Worm (Caenorhabditis elegans) whole organism, L1 larva: ENCODE data around the gene F59G1.8.
A peak's percentile ranks its signal among the peaks of the same experiment; 100 is the strongest.

Experiments
- C04F5.9 ChIP-seq: sonication (generic microtip); optimal IDR thresholded peaks from 2 replicates; lab custom pipeline; 2016; ENCODE audit warnings: missing genetic modification characterization, missing compliant biosample characterization
- aha-1 ChIP-seq: fragments of 150-350 bp; optimal IDR thresholded peaks from 2 replicates; lab custom pipeline; 2014; ENCODE audit warnings: missing biosample characterization, missing genetic modification characterization
- aly-2 ChIP-seq: fragments of 150-350 bp; optimal IDR thresholded peaks from 2 replicates; lab custom pipeline; 2014; ENCODE audit warnings: missing biosample characterization, missing genetic modification characterization
- ama-1 ChIP-seq: fragments of 150-350 bp; optimal IDR thresholded peaks from 2 replicates; lab custom pipeline; 2014
- blmp-1 ChIP-seq: fragments of 150-350 bp; optimal IDR thresholded peaks from 2 replicates; lab custom pipeline; 2014; ENCODE audit warnings: missing biosample characterization, missing genetic modification characterization
- ceh-63 ChIP-seq: fragments of 200-800 bp; sonication (Bioruptor generic); optimal IDR thresholded peaks from 2 replicates; lab custom pipeline; 2018; ENCODE audit warnings: mild to moderate bottlenecking, missing genetic modification characterization, missing compliant biosample characterization
- ceh-8 ChIP-seq: fragments of 200-800 bp; sonication (Bioruptor generic); optimal IDR thresholded peaks from 2 replicates; lab custom pipeline; 2018; ENCODE audit warnings: mild to moderate bottlenecking, missing genetic modification characterization, moderate library complexity, missing compliant biosample characterization
- ceh-82 ChIP-seq, 3 experiments: fragments of 150-350 bp in 1 of 3; sonication (generic microtip) in 2 of 3; optimal IDR thresholded peaks; 2 replicates each; lab custom pipeline; 2014 to 2017; ENCODE audit warnings: missing biosample characterization in 3 of 3, missing genetic modification characterization in 3 of 3
- ceh-88 ChIP-seq: fragments of 200-800 bp; sonication (Bioruptor generic); IDR thresholded peaks from 2 replicates; pipeline ENCODE4 v1.3.6; 2022; ENCODE audit warnings: missing genetic modification characterization, missing compliant biosample characterization
- ces-1 ChIP-seq: fragments of 150-350 bp; optimal IDR thresholded peaks from 2 replicates; lab custom pipeline; 2014; ENCODE audit warnings: missing biosample characterization, missing genetic modification reagents, missing genetic modification characterization
- dsc-1 ChIP-seq: sonication (generic microtip); optimal IDR thresholded peaks from 2 replicates; lab custom pipeline; 2016; ENCODE audit warnings: mild to moderate bottlenecking, missing genetic modification characterization, missing compliant biosample characterization
- efl-1 ChIP-seq, 4 experiments: fragments of 150-350 bp; optimal IDR thresholded peaks in 3 of 4; peaks in 1 of 4; 1 replicate in 1 of 4; 2 replicates in 3 of 4; lab custom pipeline; 2014; ENCODE audit warnings: missing biosample characterization in 2 of 4, missing genetic modification characterization in 2 of 4, missing genetic modification reagents in 2 of 4
- elt-3 ChIP-seq, 6 experiments: fragments of 150-350 bp in 1 of 6; sonication (generic microtip); optimal IDR thresholded peaks; 2 replicates each; lab custom pipeline; 2017 to 2018; ENCODE audit warnings: missing biosample characterization in 6 of 6, missing genetic modification characterization in 6 of 6, inconsistent platforms in 1 of 6
- fkh-10 ChIP-seq: sonication (generic microtip); optimal IDR thresholded peaks from 2 replicates; lab custom pipeline; 2017; ENCODE audit warnings: missing biosample characterization, missing genetic modification reagents, missing genetic modification characterization
- fkh-4 ChIP-seq: sonication (generic microtip); optimal IDR thresholded peaks from 2 replicates; lab custom pipeline; 2016; ENCODE audit warnings: missing compliant biosample characterization, missing genetic modification characterization, borderline replicate concordance
- fkh-8 ChIP-seq: sonication (generic microtip); optimal IDR thresholded peaks from 2 replicates; lab custom pipeline; 2016; ENCODE audit warnings: mild to moderate bottlenecking, missing genetic modification characterization, missing compliant biosample characterization
- grh-1 ChIP-seq: fragments of 200-800 bp; sonication (Bioruptor generic); IDR thresholded peaks from 2 replicates; pipeline ENCODE4 v1.3.6; 2022; ENCODE audit warnings: missing genetic modification reagents, missing genetic modification characterization, missing compliant biosample characterization
- hlh-17 ChIP-seq: fragments of 200-800 bp; sonication (Bioruptor generic); optimal IDR thresholded peaks from 2 replicates; lab custom pipeline; 2018; ENCODE audit warnings: missing genetic modification characterization, mild to moderate bottlenecking, missing compliant biosample characterization, moderate library complexity, borderline replicate concordance
- hlh-4 ChIP-seq: sonication (generic microtip); optimal IDR thresholded peaks from 2 replicates; lab custom pipeline; 2016; ENCODE audit warnings: mild to moderate bottlenecking, missing genetic modification characterization, missing compliant biosample characterization
- jun-1 ChIP-seq: fragments of 150-350 bp; optimal IDR thresholded peaks from 2 replicates; lab custom pipeline; 2014; ENCODE audit warnings: missing biosample characterization, missing genetic modification reagents, missing genetic modification characterization
- lin-14 ChIP-seq: fragments of 200-800 bp; sonication (Bioruptor generic); optimal IDR thresholded peaks from 2 replicates; lab custom pipeline; 2018; ENCODE audit warnings: mild to moderate bottlenecking, missing genetic modification characterization, moderate library complexity, missing compliant biosample characterization
- lin-15B ChIP-seq: fragments of 150-350 bp; sonication (generic microtip); optimal IDR thresholded peaks from 3 replicates; lab custom pipeline; 2014; ENCODE audit warnings: missing biosample characterization, missing genetic modification characterization
- lin-35 ChIP-seq, 2 experiments: fragments of 150-350 bp; optimal IDR thresholded peaks; 2 replicates each; lab custom pipeline; 2014; ENCODE audit warnings: missing biosample characterization in 2 of 2, missing genetic modification characterization in 2 of 2, missing genetic modification reagents in 2 of 2
- lir-3 ChIP-seq: sonication (generic microtip); optimal IDR thresholded peaks from 2 replicates; lab custom pipeline; 2016; ENCODE audit warnings: mild to moderate bottlenecking, missing genetic modification characterization, moderate library complexity, missing compliant biosample characterization; ENCODE audit not compliant: poor library complexity
- lsy-2 ChIP-seq, 2 experiments: fragments of 150-350 bp; optimal IDR thresholded peaks; 2 replicates each; lab custom pipeline; 2014; ENCODE audit warnings: missing biosample characterization in 2 of 2, missing genetic modification characterization in 2 of 2
- mef-2 ChIP-seq: fragments of 150-350 bp; optimal IDR thresholded peaks from 2 replicates; lab custom pipeline; 2014; ENCODE audit warnings: missing biosample characterization, missing genetic modification characterization
- mep-1 ChIP-seq: fragments of 150-350 bp; optimal IDR thresholded peaks from 2 replicates; lab custom pipeline; 2014; ENCODE audit warnings: missing biosample characterization, missing genetic modification characterization
- nhr-19 ChIP-seq: fragments of 200-800 bp; sonication (Bioruptor generic); conservative IDR thresholded peaks from 2 replicates; pipeline ENCODE4 v1.3.6; 2022; ENCODE audit warnings: missing genetic modification characterization, missing compliant biosample characterization
- nhr-237 ChIP-seq: fragments of 150-350 bp; optimal IDR thresholded peaks from 2 replicates; lab custom pipeline; 2014; ENCODE audit warnings: missing biosample characterization, missing genetic modification characterization
- nhr-71 ChIP-seq: sonication (generic microtip); optimal IDR thresholded peaks from 2 replicates; lab custom pipeline; 2016; ENCODE audit warnings: mild to moderate bottlenecking, missing genetic modification characterization, moderate library complexity, missing compliant biosample characterization
- nhr-76 ChIP-seq: sonication (generic microtip); optimal IDR thresholded peaks from 2 replicates; lab custom pipeline; 2017; ENCODE audit warnings: missing biosample characterization, missing genetic modification characterization
- nhr-85 ChIP-seq: sonication (generic microtip); peaks from one replicate; lab custom pipeline; 2016; ENCODE audit warnings: missing genetic modification characterization, inconsistent platforms, missing compliant biosample characterization
- nhr-90 ChIP-seq: sonication (generic microtip); optimal IDR thresholded peaks from 2 replicates; lab custom pipeline; 2016; ENCODE audit warnings: mild to moderate bottlenecking, missing genetic modification characterization, missing compliant biosample characterization; ENCODE audit not compliant: poor library complexity
- pax-3 ChIP-seq: fragments of 200-800 bp; sonication (Bioruptor generic); optimal IDR thresholded peaks from 2 replicates; lab custom pipeline; 2018; ENCODE audit warnings: mild to moderate bottlenecking, missing genetic modification characterization, moderate library complexity, missing compliant biosample characterization
- skn-1 ChIP-seq: fragments of 150-350 bp; optimal IDR thresholded peaks from 2 replicates; lab custom pipeline; 2014; ENCODE audit warnings: missing biosample characterization, missing genetic modification characterization
- sox-4 ChIP-seq: sonication (generic microtip); optimal IDR thresholded peaks from 2 replicates; lab custom pipeline; 2016; ENCODE audit warnings: missing genetic modification characterization, missing compliant biosample characterization
- sptf-1 ChIP-seq: fragments of 150-350 bp; optimal IDR thresholded peaks from 2 replicates; lab custom pipeline; 2014; ENCODE audit warnings: missing biosample characterization, missing genetic modification characterization
- sup-37 ChIP-seq: fragments of 200-800 bp; sonication (Bioruptor generic); optimal IDR thresholded peaks from 2 replicates; lab custom pipeline; 2018; ENCODE audit warnings: mild to moderate bottlenecking, missing genetic modification characterization, missing compliant biosample characterization
- tbx-2 ChIP-seq: sonication (generic microtip); optimal IDR thresholded peaks from 2 replicates; lab custom pipeline; 2016; ENCODE audit warnings: missing genetic modification characterization, missing compliant biosample characterization
- unc-98 ChIP-seq: fragments of 200-800 bp; sonication (Bioruptor generic); IDR thresholded peaks from 2 replicates; pipeline ENCODE4 v1.3.6; 2022; ENCODE audit warnings: missing genetic modification characterization, missing compliant biosample characterization
- vab-15 ChIP-seq: sonication (generic microtip); optimal IDR thresholded peaks from 2 replicates; lab custom pipeline; 2017; ENCODE audit warnings: missing genotype, mild to moderate bottlenecking, missing genetic modification characterization, missing compliant biosample characterization
- xbp-1 ChIP-seq: sonication (generic microtip); optimal IDR thresholded peaks from 2 replicates; lab custom pipeline; 2016; ENCODE audit warnings: missing genetic modification characterization, missing compliant biosample characterization
- ztf-11 ChIP-seq, 2 experiments: sonication (generic microtip); optimal IDR thresholded peaks; 2 replicates each; lab custom pipeline; 2016 to 2017; ENCODE audit warnings: missing genetic modification characterization in 2 of 2, missing biosample characterization in 1 of 2, missing compliant biosample characterization in 1 of 2

Gene F59G1.8

ce11 chrII:5944268-5944667 is 37.9 kb downstream of the F59G1.8 start, which contains the start of gene B0034.2:
TSS of gene B0034.2 (minus strand) at chrII:5944368.
- no peak for TF ChIP-seq blmp-1
- TF ChIP-seq nhr-19 (GFP tag; lab: Robert Waterston, UW), result no peak
- TF ChIP-seq lin-14 (GFP tag; lab: Kevin White, UChicago), result no peak
- no peak for TF ChIP-seq ceh-88
- no peak for TF ChIP-seq C04F5.9 (tag; lab: Kevin White, UChicago)
- no peak for TF ChIP-seq aha-1 (tag; lab: Kevin White, UChicago)
- no peak for TF ChIP-seq hlh-4 (tag; lab: Kevin White, UChicago)
- TF ChIP-seq mep-1 (tag; lab: Kevin White, UChicago), result no peak
- TF ChIP-seq ces-1, result no peak

- TF ChIP-seq ztf-11 (tag; optimal IDR thresholded peaks at IDR 0.05; lab: Kevin White, UChicago) (no peak), efl-1 (optimal IDR thresholded peaks at IDR 0.05; lab: Kevin White, UChicago) (no peak), efl-1 (GFP tag; optimal IDR thresholded peaks at IDR 0.05 in 1 of 2; lab: Kevin White, UChicago) (peak in 1 of 2 experiments; percentile 83), ceh-63 (GFP tag; lab: Kevin White, UChicago) (no peak), fkh-10 (GFP tag; lab: Kevin White, UChicago) (no peak), lin-35 (GFP tag; optimal IDR thresholded peaks at IDR 0.05; lab: Kevin White, UChicago) (no peak)
These were observed 39.5 kb downstream of the F59G1.8 start for ce11 chrII:5945818-5946217.

ce11 chrII:5946438-5946837 is 40.1 kb downstream of the F59G1.8 start:
- TF ChIP-seq fkh-10 (GFP tag; lab: Kevin White, UChicago) (peak; percentile 70), mef-2 (tag; lab: Kevin White, UChicago) (no peak)

ce11 chrII:5948681-5949080 is 42.3 kb downstream of the F59G1.8 start:
- peak; percentile 8 for TF ChIP-seq nhr-71 (tag; lab: Kevin White, UChicago)
- peak; percentile 84 for TF ChIP-seq lin-14 (GFP tag; lab: Kevin White, UChicago)
- peak; percentile 38 for TF ChIP-seq fkh-8 (tag; lab: Kevin White, UChicago)
- TF ChIP-seq fkh-10 (GFP tag; lab: Kevin White, UChicago), result peak; percentile 21
- TF ChIP-seq dsc-1 (tag; lab: Kevin White, UChicago), result peak; percentile 27
- TF ChIP-seq vab-15 (tag; lab: Kevin White, UChicago), result no peak
- no peak for TF ChIP-seq sptf-1
- peak in 1 of 2 experiments; percentile 3 for TF ChIP-seq lsy-2 (tag; optimal IDR thresholded peaks at IDR 0.05; lab: Kevin White, UChicago)
- TF ChIP-seq ceh-82 (tag; optimal IDR thresholded peaks at IDR 0.05; lab: Kevin White, UChicago), result peak in 1 of 3 experiments; percentile 20

- TF ChIP-seq ceh-63 (GFP tag; lab: Kevin White, UChicago), result peak; percentile 31
- TF ChIP-seq nhr-237 (tag; lab: Kevin White, UChicago), result no peak
- TF ChIP-seq skn-1, result no peak
- TF ChIP-seq lin-35 (GFP tag; optimal IDR thresholded peaks at IDR 0.05; lab: Kevin White, UChicago), result no peak
- no peak for TF ChIP-seq nhr-76
- no peak for TF ChIP-seq hlh-17 (GFP tag; lab: Kevin White, UChicago)
- TF ChIP-seq nhr-90 (tag; lab: Kevin White, UChicago), result no peak
- TF ChIP-seq fkh-4 (tag; lab: Kevin White, UChicago), result no peak
- no peak for TF ChIP-seq ama-1 (lab: Kevin White, UChicago)
- TF ChIP-seq xbp-1 (tag; lab: Kevin White, UChicago), result no peak
- TF ChIP-seq elt-3 (tag; optimal IDR thresholded peaks at IDR 0.05; lab: Kevin White, UChicago), result no peak
- TF ChIP-seq unc-98, result no peak
- TF ChIP-seq fkh-10 (GFP tag; lab: Kevin White, UChicago), result peak; percentile 13
- TF ChIP-seq sox-4 (tag; lab: Kevin White, UChicago), result no peak
- no peak for TF ChIP-seq blmp-1
- no peak for TF ChIP-seq ztf-11 (tag; optimal IDR thresholded peaks at IDR 0.05; lab: Kevin White, UChicago)
- no peak for TF ChIP-seq ceh-8 (GFP tag; lab: Kevin White, UChicago)
- TF ChIP-seq pax-3 (tag; lab: Kevin White, UChicago), result no peak
- no peak for TF ChIP-seq lir-3 (tag; lab: Kevin White, UChicago)
- TF ChIP-seq tbx-2, result no peak
- no peak for TF ChIP-seq ceh-88
- TF ChIP-seq fkh-8 (tag; lab: Kevin White, UChicago), result no peak
- TF ChIP-seq aly-2 (tag; lab: Kevin White, UChicago), result no peak
- no peak for TF ChIP-seq jun-1
- TF ChIP-seq nhr-85 (tag; lab: Kevin White, UChicago), result no peak
- no peak for TF ChIP-seq lin-15B (tag; lab: Kevin White, UChicago)
- TF ChIP-seq dsc-1 (tag; lab: Kevin White, UChicago), result peak; percentile 72
- no peak for TF ChIP-seq grh-1 (GFP tag; lab: Robert Waterston, UW)
- no peak for TF ChIP-seq sup-37 (GFP tag; lab: Kevin White, UChicago)
These were observed 44.3 kb downstream of the F59G1.8 start for ce11 chrII:5950657-5951056.
